Worm (Caenorhabditis elegans) whole organism, mixed stage, embryonic: ENCODE data around the gene T14B4.5.

Experiments
- ceh-83 ChIP-seq: fragments of 200-800 bp; sonication (Bioruptor generic); optimal IDR thresholded peaks from 2 replicates; lab custom pipeline; 2018; ENCODE audit warnings: mild to moderate bottlenecking, missing genetic modification characterization, missing compliant biosample characterization
- lin-13 ChIP-seq: fragments of 150-350 bp; optimal IDR thresholded peaks from 2 replicates; lab custom pipeline; 2014; ENCODE audit warnings: missing biosample characterization, missing genetic modification characterization
- lsy-2 ChIP-seq: fragments of 150-350 bp; optimal IDR thresholded peaks from 2 replicates; lab custom pipeline; 2014; ENCODE audit warnings: missing biosample characterization, missing genetic modification characterization
- mab-5 ChIP-seq: fragments of 150-350 bp; optimal IDR thresholded peaks from 2 replicates; lab custom pipeline; 2014; ENCODE audit warnings: missing biosample characterization, missing genetic modification characterization
- nhr-12 ChIP-seq: fragments of 150-350 bp; optimal IDR thresholded peaks from 2 replicates; lab custom pipeline; 2014; ENCODE audit warnings: missing biosample characterization, missing genetic modification characterization
- nhr-237 ChIP-seq: fragments of 150-350 bp; optimal IDR thresholded peaks from 2 replicates; lab custom pipeline; 2014; ENCODE audit warnings: missing biosample characterization, missing genetic modification characterization
- pha-4 ChIP-seq: fragments of 150-350 bp; optimal IDR thresholded peaks from 2 replicates; lab custom pipeline; 2018; ENCODE audit warnings: missing biosample characterization, missing genetic modification reagents, missing genetic modification characterization
- sptf-1 ChIP-seq: sonication (generic microtip); optimal IDR thresholded peaks from 2 replicates; lab custom pipeline; 2017; ENCODE audit warnings: mild to moderate bottlenecking, missing genetic modification characterization, moderate library complexity, missing compliant biosample characterization

ce11 chrII:6756232-6756631 lies 39.6 kb downstream of the T14B4.5 start, which contains the start of gene F41G3.3:
- TF ChIP-seq nhr-12 (tag; lab: Kevin White, UChicago) = no peak
- TF ChIP-seq pha-4 (tag; lab: Kevin White, UChicago) = no peak
- TF ChIP-seq sptf-1 (tag; lab: Kevin White, UChicago) = no peak
- TF ChIP-seq lin-13 = no peak
- TF ChIP-seq nhr-237 = no peak
- TF ChIP-seq mab-5 (tag; lab: Kevin White, UChicago) = no peak
- TF ChIP-seq ceh-83 = no peak
- TF ChIP-seq lsy-2 = no peak
